Worm (Caenorhabditis elegans) whole organism, young adult: ENCODE results near the gene dmsr-1.

Experiments used
- B0336.3 ChIP-seq: fragments of 200-800 bp; sonication (Bioruptor generic); IDR thresholded peaks from 2 replicates; pipeline ENCODE4 v1.3.6; 2022; ENCODE audit warnings: missing genetic modification characterization, missing compliant biosample characterization
- F57C9.4 ChIP-seq: sonication (generic microtip); optimal IDR thresholded peaks from 2 replicates; lab custom pipeline; 2017; ENCODE audit warnings: mild to moderate bottlenecking, missing genetic modification characterization, missing compliant biosample characterization
- dox-1 ChIP-seq: fragments of 200-800 bp; sonication (Bioruptor generic); IDR thresholded peaks from 2 replicates; pipeline ENCODE4 v1.3.6; 2022; ENCODE audit warnings: missing genetic modification reagents, missing genetic modification characterization, missing compliant biosample characterization
- ekl-4 ChIP-seq: fragments of 200-800 bp; sonication (Bioruptor generic); IDR thresholded peaks from 2 replicates; pipeline ENCODE4 v1.3.6; 2022; ENCODE audit warnings: missing genetic modification reagents, missing genetic modification characterization, missing compliant biosample characterization
- gei-17 ChIP-seq: fragments of 200-800 bp; sonication (Bioruptor generic); optimal IDR thresholded peaks from 2 replicates; lab custom pipeline; 2018; ENCODE audit warnings: mild to moderate bottlenecking, missing genetic modification characterization, missing compliant biosample characterization
- hrde-1 ChIP-seq: sonication (generic microtip); optimal IDR thresholded peaks from 2 replicates; lab custom pipeline; 2016; ENCODE audit warnings: missing genetic modification characterization, mild to moderate bottlenecking, missing compliant biosample characterization, moderate library complexity, missing genotype, missing genetic modification reagents, borderline replicate concordance
- madf-10 ChIP-seq: sonication (generic microtip); optimal IDR thresholded peaks from 2 replicates; lab custom pipeline; 2016; ENCODE audit warnings: mild to moderate bottlenecking, missing genetic modification characterization, missing compliant biosample characterization
- mes-4 ChIP-seq: sonication (generic microtip); optimal IDR thresholded peaks from 2 replicates; lab custom pipeline; 2016; ENCODE audit warnings: missing genotype, missing genetic modification characterization, missing compliant biosample characterization
- nfya-2 ChIP-seq: fragments of 200-800 bp; sonication (Bioruptor generic); IDR thresholded peaks from 2 replicates; pipeline ENCODE4 v1.3.6; 2022; ENCODE audit warnings: missing genetic modification reagents, missing genetic modification characterization, missing compliant biosample characterization
- nhr-90 ChIP-seq: sonication (generic microtip); optimal IDR thresholded peaks from 2 replicates; lab custom pipeline; 2016; ENCODE audit warnings: missing genotype, mild to moderate bottlenecking, missing genetic modification characterization, missing compliant biosample characterization
- rpc-1 ChIP-seq, 2 experiments: fragments of 150-350 bp in 1 of 2; sonication (generic microtip) in 1 of 2; optimal IDR thresholded peaks; 2 replicates each; lab custom pipeline; 2014 to 2018; ENCODE audit warnings: missing biosample characterization in 1 of 2, missing genetic modification characterization in 1 of 2, missing genetic modification reagents in 1 of 2, missing genotype in 1 of 2
- sea-2 ChIP-seq: fragments of 200-800 bp; sonication (Bioruptor generic); IDR thresholded peaks from 2 replicates; pipeline ENCODE4 v1.3.6; 2022; ENCODE audit warnings: missing genetic modification characterization, missing compliant biosample characterization
- snpc-1.1 ChIP-seq: sonication (generic microtip); optimal IDR thresholded peaks from 2 replicates; lab custom pipeline; 2017; ENCODE audit warnings: missing genetic modification characterization, mild to moderate bottlenecking, missing compliant biosample characterization, antibody characterized with exemption, moderate library complexity, missing genotype, missing genetic modification reagents; ENCODE audit not compliant: insufficient read depth
- snpc-4 ChIP-seq, 5 experiments: fragments of 150-350 bp in 1 of 5; sonication (generic microtip) in 4 of 5; optimal IDR thresholded peaks; 2 replicates each; lab custom pipeline; 2014 to 2018; ENCODE audit warnings: missing genetic modification characterization in 5 of 5, missing biosample characterization in 3 of 5, antibody characterized with exemption in 2 of 5, mild to moderate bottlenecking in 2 of 5, missing compliant biosample characterization in 2 of 5, missing genotype in 2 of 5, moderate library complexity in 2 of 5, missing genetic modification reagents in 1 of 5
- sptf-2 ChIP-seq: fragments of 200-800 bp; sonication (Bioruptor generic); optimal IDR thresholded peaks from 2 replicates; lab custom pipeline; 2018; ENCODE audit warnings: mild to moderate bottlenecking, missing genetic modification characterization, missing compliant biosample characterization
- unc-130 ChIP-seq: sonication (generic microtip); optimal IDR thresholded peaks from 2 replicates; lab custom pipeline; 2016; ENCODE audit warnings: missing genetic modification reagents, missing genetic modification characterization, missing compliant biosample characterization
- xnd-1 ChIP-seq: sonication (generic microtip); optimal IDR thresholded peaks from 2 replicates; lab custom pipeline; 2016; ENCODE audit warnings: missing genotype, missing genetic modification reagents, missing genetic modification characterization, missing compliant biosample characterization

The dmsr-1 gene

ce11 chrV:11488288-11488687 lies 49.7 kb downstream of the dmsr-1 start:
- TF ChIP-seq xnd-1 (tag; lab: Kevin White, UChicago) (no peak), snpc-1.1 (tag; lab: Kevin White, UChicago) (peak; percentile 66), snpc-4 (GFP tag; optimal IDR thresholded peaks at IDR 0.05; lab: Kevin White, UChicago) (no peak), snpc-4 (tag; optimal IDR thresholded peaks at IDR 0.05; lab: Kevin White, UChicago) (peak in 3 of 4 experiments; percentile 2 to 83 (median 70))

ce11 chrV:11490382-11490781 lies 51.8 kb downstream of the dmsr-1 start, which contains the start of gene dhs-19:
dhs-19 (minus strand) TSS chrV:11490482.
- no peak for TF ChIP-seq unc-130 (GFP tag; lab: Kevin White, UChicago)
- no peak for TF ChIP-seq nfya-2
- no peak for TF ChIP-seq dox-1 (GFP tag; lab: Robert Waterston, UW)
- no peak for TF ChIP-seq gei-17 (GFP tag; lab: Kevin White, UChicago)
- TF ChIP-seq nhr-90 (tag; lab: Kevin White, UChicago): no peak
- no peak for TF ChIP-seq rpc-1 (optimal IDR thresholded peaks at IDR 0.05; lab: Kevin White, UChicago)
- no peak for TF ChIP-seq rpc-1 (tag; optimal IDR thresholded peaks at IDR 0.05; lab: Kevin White, UChicago)
- TF ChIP-seq ekl-4 (GFP tag; lab: Robert Waterston, UW): no peak
- TF ChIP-seq F57C9.4: no peak
- TF ChIP-seq B0336.3 (GFP tag; lab: Robert Waterston, UW): no peak
- no peak for TF ChIP-seq mes-4 (tag; lab: Kevin White, UChicago)
- no peak for TF ChIP-seq sea-2
- no peak for TF ChIP-seq sptf-2 (GFP tag; lab: Kevin White, UChicago)
- TF ChIP-seq madf-10 (tag; lab: Kevin White, UChicago): no peak
- no peak for TF ChIP-seq hrde-1 (tag; lab: Kevin White, UChicago)
